Fruit fly (Drosophila melanogaster): ENCODE measurements around the gene dos.

The dos gene

dm6 chr3L:2643324-2643723 is 54.1 kb downstream of the dos start, which contains the start of gene CG14949:
Gene CG14949 (minus strand): TSS chr3L:2643424.
- TF ChIP-seq lov (optimal IDR thresholded peaks at IDR 0.05) (no peak), lov (GFP tag; IDR thresholded peaks at IDR 0.05) (0 out of 3 replicates have a peak, but pooled peaks have one; percentile 16), CG6272 (GFP tag; IDR thresholded peaks at IDR 0.05) (0 out of 2 replicates have a peak, but pooled peaks have one; percentile 6), Med (GFP tag) (peak; percentile 1), C15 (GFP tag; IDR thresholded peaks at IDR 0.05) (no peak), pb (GFP tag; optimal IDR thresholded peaks at IDR 0.05) (no peak)

dm6 chr3L:2645068-2645467 is 55.9 kb downstream of the dos start, which contains the start of gene CG1143:
Gene CG1143 (plus strand): TSS chr3L:2645368.
- no peak for TF ChIP-seq crp (GFP tag; optimal IDR thresholded peaks at IDR 0.05)
- TF ChIP-seq so (GFP tag; IDR thresholded peaks at IDR 0.05) = no peak
- no peak for TF ChIP-seq Vsx1 (GFP tag; optimal IDR thresholded peaks at IDR 0.05)
- TF ChIP-seq CG18476 (GFP tag; optimal IDR thresholded peaks at IDR 0.05) = no peak
- TF ChIP-seq CG2889 (GFP tag; IDR thresholded peaks at IDR 0.05) = no peak
- TF ChIP-seq CG11695 (GFP tag; IDR thresholded peaks at IDR 0.05) = no peak
- TF ChIP-seq CG1792 (GFP tag; optimal IDR thresholded peaks at IDR 0.05) = no peak
- TF ChIP-seq CG10274 (GFP tag; optimal IDR thresholded peaks at IDR 0.05) = no peak
- no peak for TF ChIP-seq br (optimal IDR thresholded peaks at IDR 0.05)
- TF ChIP-seq al (GFP tag; IDR thresholded peaks at IDR 0.05) = no peak
- no peak for TF ChIP-seq CG1647 (GFP tag; optimal IDR thresholded peaks at IDR 0.05)
- TF ChIP-seq Optix (GFP tag; IDR thresholded peaks at IDR 0.05) = no peak
- TF ChIP-seq amos (GFP tag; IDR thresholded peaks at IDR 0.05; ENCODE audit: partially characterized antibody) = no peak
- no peak for TF ChIP-seq CrebB (tag; optimal IDR thresholded peaks at IDR 0.05)
- TF ChIP-seq CG7839 (tag; optimal IDR thresholded peaks at IDR 0.05) = no peak
